Worm (Caenorhabditis elegans) whole organism, L4 larva: ENCODE results near the gene R11G1.11.

Source experiments
- F37D6.2 ChIP-seq: sonication (generic microtip); optimal IDR thresholded peaks from 2 replicates; lab custom pipeline; 2016; ENCODE audit warnings: mild to moderate bottlenecking, missing genetic modification characterization, missing compliant biosample characterization
- F44E2.7 ChIP-seq: fragments of 200-800 bp; sonication (Bioruptor generic); IDR thresholded peaks from 2 replicates; pipeline ENCODE4 v2.1.2; 2022; ENCODE audit warnings: missing genetic modification characterization, missing compliant biosample characterization
- R02D3.7 ChIP-seq: fragments of 150-350 bp; sonication (generic microtip); optimal IDR thresholded peaks from 3 replicates; lab custom pipeline; 2014; ENCODE audit warnings: missing biosample characterization, missing genetic modification characterization
- T20F7.1 ChIP-seq: fragments of 200-800 bp; sonication (Bioruptor generic); optimal IDR thresholded peaks from 2 replicates; lab custom pipeline; 2018; ENCODE audit warnings: mild to moderate bottlenecking, missing genetic modification characterization, missing compliant biosample characterization
- T26A8.4 ChIP-seq: fragments of 200-800 bp; sonication (Bioruptor generic); IDR thresholded peaks from 2 replicates; pipeline ENCODE4 v1.3.6; 2022; ENCODE audit warnings: missing genetic modification characterization, missing compliant biosample characterization
- Y105C5A.15 ChIP-seq: fragments of 200-800 bp; sonication (Bioruptor generic); IDR thresholded peaks from 2 replicates; pipeline ENCODE4 v1.3.6; 2022; ENCODE audit warnings: missing genetic modification characterization, missing compliant biosample characterization
- Y48G9A.11 ChIP-seq: fragments of 200-800 bp; sonication (Bioruptor generic); IDR thresholded peaks from 2 replicates; pipeline ENCODE4 v1.3.6; 2022; ENCODE audit warnings: missing genetic modification reagents, missing genetic modification characterization, missing compliant biosample characterization
- Y5F2A.4 ChIP-seq: fragments of 200-800 bp; sonication (Bioruptor generic); optimal IDR thresholded peaks from 2 replicates; lab custom pipeline; 2018; ENCODE audit warnings: mild to moderate bottlenecking, missing genetic modification characterization, missing compliant biosample characterization
- ZK337.2 ChIP-seq: fragments of 200-800 bp; sonication (Bioruptor generic); IDR thresholded peaks from 2 replicates; pipeline ENCODE4 v1.3.6; 2022; ENCODE audit warnings: missing genetic modification reagents, missing genetic modification characterization, missing compliant biosample characterization
- aha-1 ChIP-seq: fragments of 150-350 bp; peaks from one replicate; lab custom pipeline; 2014; ENCODE audit warnings: missing biosample characterization, missing genetic modification characterization
- ceh-20 ChIP-seq: fragments of 200-800 bp; sonication (Bioruptor generic); IDR thresholded peaks from 2 replicates; pipeline ENCODE4 v1.3.6; 2022; ENCODE audit warnings: missing genetic modification reagents, missing genetic modification characterization, missing compliant biosample characterization
- ceh-32 ChIP-seq: sonication (generic microtip); optimal IDR thresholded peaks from 2 replicates; lab custom pipeline; 2016; ENCODE audit warnings: mild to moderate bottlenecking, missing genetic modification characterization, missing compliant biosample characterization; ENCODE audit not compliant: poor library complexity
- ceh-44 ChIP-seq: fragments of 200-800 bp; sonication (Bioruptor generic); IDR thresholded peaks from 2 replicates; pipeline ENCODE4 v1.3.6; 2022; ENCODE audit warnings: missing genetic modification reagents, missing genetic modification characterization, missing compliant biosample characterization
- ceh-62 ChIP-seq: sonication (generic microtip); optimal IDR thresholded peaks from 2 replicates; lab custom pipeline; 2017; ENCODE audit warnings: missing biosample characterization, missing genetic modification characterization
- ceh-82 ChIP-seq: sonication (generic microtip); optimal IDR thresholded peaks from 2 replicates; lab custom pipeline; 2017; ENCODE audit warnings: missing biosample characterization, missing genetic modification characterization
- dmd-6 ChIP-seq: fragments of 200-800 bp; sonication (Bioruptor generic); IDR thresholded peaks from 2 replicates; pipeline ENCODE4 v1.3.6; 2022; ENCODE audit warnings: missing genetic modification reagents, missing genetic modification characterization, missing compliant biosample characterization
- dmd-8 ChIP-seq: fragments of 200-800 bp; sonication (Bioruptor generic); IDR thresholded peaks from 2 replicates; pipeline ENCODE4 v1.3.6; 2022; ENCODE audit warnings: missing genetic modification characterization, missing compliant biosample characterization
- dpl-1 ChIP-seq: fragments of 150-350 bp; optimal IDR thresholded peaks from 2 replicates; lab custom pipeline; 2014; ENCODE audit warnings: missing biosample characterization, missing genetic modification reagents, missing genetic modification characterization
- dve-1 ChIP-seq: sonication (generic microtip); optimal IDR thresholded peaks from 2 replicates; lab custom pipeline; 2017; ENCODE audit warnings: antibody characterized with exemption, mild to moderate bottlenecking, missing genetic modification characterization, missing compliant biosample characterization; ENCODE audit not compliant: insufficient read depth
- egl-27 ChIP-seq: sonication (generic microtip); optimal IDR thresholded peaks from 3 replicates; lab custom pipeline; 2017; ENCODE audit warnings: missing biosample characterization, missing genetic modification reagents, missing genetic modification characterization
- egl-43 ChIP-seq: fragments of 200-800 bp; sonication (Bioruptor generic); IDR thresholded peaks from 2 replicates; pipeline ENCODE4 v1.3.6; 2022; ENCODE audit warnings: missing genetic modification reagents, missing genetic modification characterization, missing compliant biosample characterization
- hlh-11 ChIP-seq: fragments of 200-800 bp; sonication (Bioruptor generic); optimal IDR thresholded peaks from 2 replicates; lab custom pipeline; 2018; ENCODE audit warnings: mild to moderate bottlenecking, missing genetic modification characterization, missing compliant biosample characterization
- hlh-30 ChIP-seq: sonication (generic microtip); optimal IDR thresholded peaks from 2 replicates; lab custom pipeline; 2017; ENCODE audit warnings: antibody characterized with exemption, mild to moderate bottlenecking, missing genetic modification characterization, missing compliant biosample characterization; ENCODE audit not compliant: insufficient read depth
- lin-15B ChIP-seq: fragments of 150-350 bp; sonication (generic microtip); optimal IDR thresholded peaks from 3 replicates; lab custom pipeline; 2014; ENCODE audit warnings: missing biosample characterization, missing genetic modification characterization
- lin-38 ChIP-seq: fragments of 200-800 bp; sonication (Bioruptor generic); IDR thresholded peaks from 2 replicates; pipeline ENCODE4 v1.3.6; 2022; ENCODE audit warnings: missing genetic modification reagents, missing genetic modification characterization, missing compliant biosample characterization
- lin-39 ChIP-seq: fragments of 150-350 bp; optimal IDR thresholded peaks from 2 replicates; lab custom pipeline; 2014; ENCODE audit warnings: missing biosample characterization, missing genetic modification reagents, missing genetic modification characterization
- madf-5 ChIP-seq, 2 experiments: fragments of 200-800 bp; sonication (Bioruptor generic); IDR thresholded peaks; 2 replicates each; pipeline ENCODE4 v1.3.6; 2022; ENCODE audit warnings: missing compliant biosample characterization in 2 of 2, missing genetic modification characterization in 2 of 2
- madf-9 ChIP-seq: fragments of 200-800 bp; sonication (Bioruptor generic); conservative IDR thresholded peaks from 2 replicates; pipeline ENCODE4 v1.3.6; 2022; ENCODE audit warnings: missing genetic modification reagents, missing genetic modification characterization, missing compliant biosample characterization
- nhr-10 ChIP-seq: fragments of 150-350 bp; optimal IDR thresholded peaks from 2 replicates; lab custom pipeline; 2014; ENCODE audit warnings: missing biosample characterization, missing genetic modification characterization
- nhr-102 ChIP-seq: sonication (generic microtip); optimal IDR thresholded peaks from 2 replicates; lab custom pipeline; 2016; ENCODE audit warnings: mild to moderate bottlenecking, missing genetic modification characterization, moderate library complexity, missing compliant biosample characterization
- nhr-11 ChIP-seq: fragments of 150-350 bp; optimal IDR thresholded peaks from 2 replicates; lab custom pipeline; 2014; ENCODE audit warnings: missing biosample characterization, missing genetic modification characterization
- nhr-111 ChIP-seq: fragments of 200-800 bp; sonication (Bioruptor generic); optimal IDR thresholded peaks from 2 replicates; lab custom pipeline; 2018; ENCODE audit warnings: mild to moderate bottlenecking, missing genetic modification characterization, missing compliant biosample characterization
- nhr-28 ChIP-seq: fragments of 150-350 bp; optimal IDR thresholded peaks from 2 replicates; lab custom pipeline; 2014; ENCODE audit warnings: missing biosample characterization, missing genetic modification characterization
- nhr-41 ChIP-seq: fragments of 200-800 bp; sonication (Bioruptor generic); IDR thresholded peaks from 2 replicates; pipeline ENCODE4 v1.3.6; 2022; ENCODE audit warnings: missing genetic modification reagents, missing genetic modification characterization, missing compliant biosample characterization
- nhr-42 ChIP-seq: fragments of 200-800 bp; sonication (Bioruptor generic); IDR thresholded peaks from 2 replicates; pipeline ENCODE4 v1.3.6; 2022; ENCODE audit warnings: missing genetic modification characterization, missing compliant biosample characterization
- pha-4 ChIP-seq, 2 experiments: fragments of 150-350 bp in 1 of 2; fragments of 200-800 bp in 1 of 2; sonication (Bioruptor generic) in 1 of 2; IDR thresholded peaks in 1 of 2; optimal IDR thresholded peaks in 1 of 2; 2 replicates each; pipeline versions ENCODE4 v1.3.6 to Lab custom; 2014 to 2022; ENCODE audit warnings: missing genetic modification characterization in 2 of 2, missing genetic modification reagents in 2 of 2, missing biosample characterization in 1 of 2, missing compliant biosample characterization in 1 of 2
- rbr-2 ChIP-seq: sonication (generic microtip); optimal IDR thresholded peaks from 2 replicates; lab custom pipeline; 2016; ENCODE audit warnings: missing genotype, missing genetic modification characterization, missing compliant biosample characterization
- saeg-2 ChIP-seq: fragments of 200-800 bp; sonication (Bioruptor generic); IDR thresholded peaks from 2 replicates; pipeline ENCODE4 v1.3.6; 2022; ENCODE audit warnings: missing genetic modification reagents, missing genetic modification characterization, missing compliant biosample characterization
- spr-3 ChIP-seq: fragments of 200-800 bp; sonication (Bioruptor generic); optimal IDR thresholded peaks from 2 replicates; lab custom pipeline; 2018; ENCODE audit warnings: mild to moderate bottlenecking, missing genetic modification characterization, missing compliant biosample characterization
- tag-97 ChIP-seq: fragments of 200-800 bp; sonication (Bioruptor generic); IDR thresholded peaks from 2 replicates; pipeline ENCODE4 v1.3.6; 2022; ENCODE audit warnings: missing genetic modification characterization, missing compliant biosample characterization
- tra-1 ChIP-seq: fragments of 200-800 bp; sonication (Bioruptor generic); IDR thresholded peaks from 2 replicates; pipeline ENCODE4 v1.3.6; 2022; ENCODE audit warnings: missing genetic modification reagents, missing genetic modification characterization, missing compliant biosample characterization
- unc-130 ChIP-seq: sonication (generic microtip); optimal IDR thresholded peaks from 2 replicates; lab custom pipeline; 2016; ENCODE audit warnings: missing genetic modification reagents, missing genetic modification characterization, missing compliant biosample characterization
- zag-1 ChIP-seq: fragments of 150-350 bp; optimal IDR thresholded peaks from 2 replicates; lab custom pipeline; 2014; ENCODE audit warnings: missing biosample characterization, missing genetic modification characterization
- zfp-3 ChIP-seq: fragments of 200-800 bp; sonication (Bioruptor generic); conservative IDR thresholded peaks from 2 replicates; pipeline ENCODE4 v1.3.6; 2022; ENCODE audit warnings: missing genetic modification reagents, missing genetic modification characterization, missing compliant biosample characterization
- ztf-11 ChIP-seq: fragments of 150-350 bp; optimal IDR thresholded peaks from 2 replicates; lab custom pipeline; 2014; ENCODE audit warnings: missing biosample characterization, missing genetic modification characterization
- ztf-7 ChIP-seq: fragments of 150-350 bp; optimal IDR thresholded peaks from 2 replicates; lab custom pipeline; 2014; ENCODE audit warnings: missing biosample characterization, missing genetic modification characterization

Gene R11G1.11

DNA sequence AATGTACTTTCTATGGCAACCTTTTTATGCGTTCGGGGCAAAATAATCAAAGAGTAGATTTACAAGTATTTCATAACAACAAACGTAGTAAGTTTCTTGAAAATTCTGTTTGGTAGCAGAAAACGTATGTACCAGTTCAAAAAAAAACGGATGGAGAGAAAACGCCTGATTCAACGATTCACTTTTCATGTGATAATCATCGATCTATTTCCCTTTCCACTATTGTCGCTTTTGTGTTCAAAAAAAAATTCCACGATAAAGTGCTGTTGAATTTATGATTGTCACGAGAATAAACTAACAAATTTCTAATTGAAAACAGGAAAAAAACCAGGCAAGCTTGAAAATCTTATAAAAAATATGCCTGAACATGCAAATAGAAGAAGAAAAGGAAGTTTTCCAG lies 41.1 kb downstream of the R11G1.11 start:
- TF ChIP-seq hlh-11 = peak; percentile 24
- peak; percentile 15; the same call in 1 of the 2 replicates for TF ChIP-seq dmd-6
- TF ChIP-seq dve-1 (tag; lab: Kevin White, UChicago) = peak; percentile 6
- TF ChIP-seq nhr-28 (tag; lab: Kevin White, UChicago) = peak; percentile 11
- TF ChIP-seq ceh-20 = no peak
- peak; percentile 56 for TF ChIP-seq hlh-30 (tag; lab: Kevin White, UChicago)

DNA sequence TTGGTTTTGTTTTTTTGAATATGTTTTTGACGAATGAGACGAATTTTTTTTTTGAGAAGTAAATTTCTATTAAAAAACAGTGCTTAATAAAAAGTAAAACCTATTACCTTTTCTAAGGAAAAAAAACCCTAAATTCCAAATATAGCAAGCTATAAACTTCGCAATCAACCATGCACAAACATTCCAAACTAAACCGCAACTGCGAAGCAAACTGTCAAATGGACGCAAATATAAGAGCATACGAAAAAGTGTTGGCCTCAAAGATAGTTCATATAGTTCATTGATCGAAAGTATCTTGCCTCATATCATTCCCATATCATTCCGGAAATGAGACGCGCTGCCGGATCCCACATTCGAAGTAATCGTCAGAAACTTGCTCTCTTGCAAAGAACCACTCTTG lies 41.9 kb downstream of the R11G1.11 start, which contains the start of gene C01C4.3:
TSS of gene C01C4.3 (plus strand) at position 301 of the 400 bp plus-strand sequence.
- no peak for TF ChIP-seq unc-130 (GFP tag; lab: Kevin White, UChicago)
- peak; percentile 18 for TF ChIP-seq aha-1
- TF ChIP-seq tra-1 (GFP tag; lab: Robert Waterston, UW) = no peak
- TF ChIP-seq nhr-102 (tag; lab: Kevin White, UChicago) = no peak
- no peak for TF ChIP-seq lin-15B (tag; lab: Kevin White, UChicago)
- no peak for TF ChIP-seq nhr-11 (tag; lab: Kevin White, UChicago)

DNA sequence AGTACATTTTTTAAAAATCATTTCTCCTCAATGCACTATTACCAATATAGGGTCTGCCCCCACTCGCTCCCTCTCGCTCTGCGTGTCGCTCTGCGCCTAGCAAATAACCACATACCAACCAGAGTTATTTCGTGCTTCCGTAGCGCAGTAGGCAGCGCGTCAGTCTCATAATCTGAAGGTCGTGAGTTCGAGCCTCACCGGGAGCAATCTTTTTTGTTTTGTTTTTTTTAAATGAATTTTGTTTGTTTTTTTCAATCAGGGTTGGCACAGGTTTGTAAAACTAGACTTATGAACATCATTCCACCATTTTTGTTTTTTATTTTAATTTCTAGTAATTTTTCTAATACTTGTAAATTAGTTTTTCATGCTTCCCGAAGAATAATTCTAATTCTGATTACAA lies 42.9 kb downstream of the R11G1.11 start:
- no peak for TF ChIP-seq ztf-11 (tag; lab: Kevin White, UChicago)
- TF ChIP-seq dve-1 (tag; lab: Kevin White, UChicago) = peak; percentile 65
- no peak for TF ChIP-seq ceh-62 (tag; lab: Kevin White, UChicago)
- TF ChIP-seq nhr-41 (GFP tag; lab: Robert Waterston, UW) = peak; percentile 85
- TF ChIP-seq nhr-111 (GFP tag; lab: Kevin White, UChicago) = peak; percentile 73
- TF ChIP-seq Y5F2A.4 (GFP tag; lab: Kevin White, UChicago) = peak; percentile 67
- TF ChIP-seq unc-130 (GFP tag; lab: Kevin White, UChicago) = peak; percentile 71
- TF ChIP-seq nhr-28 (tag; lab: Kevin White, UChicago) = peak; percentile 0
- TF ChIP-seq ceh-44 (GFP tag; lab: Robert Waterston, UW) = peak; percentile 82
- TF ChIP-seq ceh-32 (tag; lab: Kevin White, UChicago) = peak; percentile 58
- peak; percentile 62; the same call in 1 of the 2 replicates for TF ChIP-seq ZK337.2 (GFP tag; lab: Robert Waterston, UW)
- peak; percentile 85 for TF ChIP-seq madf-9 (GFP tag; lab: Robert Waterston, UW)
- TF ChIP-seq Y48G9A.11 = peak; percentile 64; the same call in 1 of the 2 replicates
- peak; percentile 79; the same call in 1 of the 2 replicates for TF ChIP-seq saeg-2 (GFP tag; lab: Robert Waterston, UW)
- TF ChIP-seq tag-97 (GFP tag; lab: Robert Waterston, UW) = no peak
- peak; percentile 84 for TF ChIP-seq Y105C5A.15
- no peak for TF ChIP-seq nhr-10
- peak; percentile 60 for TF ChIP-seq F37D6.2
- peak; percentile 89 for TF ChIP-seq dmd-8 (GFP tag; lab: Robert Waterston, UW)
- peak; percentile 89 for TF ChIP-seq pha-4 (GFP tag; IDR thresholded peaks at IDR 0.05; lab: Robert Waterston, UW)
- TF ChIP-seq pha-4 (tag; optimal IDR thresholded peaks at IDR 0.05; lab: Kevin White, UChicago) = no peak
- TF ChIP-seq egl-27 (tag; lab: Kevin White, UChicago) = no peak
- peak in 1 of 2 experiments; percentile 56; a peak in 1 of 4 replicates for TF ChIP-seq madf-5 (GFP tag; IDR thresholded peaks at IDR 0.05; lab: Robert Waterston, UW)
- no peak for TF ChIP-seq zag-1 (tag; lab: Kevin White, UChicago)
- TF ChIP-seq F44E2.7 (GFP tag; lab: Robert Waterston, UW) = peak; percentile 83; the same call in 1 of the 2 replicates
- no peak for TF ChIP-seq R02D3.7 (tag; lab: Kevin White, UChicago)
- no peak for TF ChIP-seq T20F7.1 (GFP tag; lab: Kevin White, UChicago)
- peak; percentile 73 for TF ChIP-seq rbr-2
- peak; percentile 84 for TF ChIP-seq ceh-20
- peak; percentile 59 for TF ChIP-seq ztf-7 (tag; lab: Kevin White, UChicago)
- TF ChIP-seq lin-39 = no peak
- peak; percentile 51 for TF ChIP-seq spr-3 (GFP tag; lab: Kevin White, UChicago)
- peak; percentile 81 for TF ChIP-seq T26A8.4 (GFP tag; lab: Robert Waterston, UW)
- TF ChIP-seq nhr-42 (GFP tag; lab: Robert Waterston, UW) = peak; percentile 78; the same call in 1 of the 2 replicates
- peak; percentile 70; the same call in 1 of the 2 replicates for TF ChIP-seq zfp-3 (GFP tag; lab: Robert Waterston, UW)
- no peak for TF ChIP-seq dpl-1 (GFP tag; lab: Kevin White, UChicago)
- TF ChIP-seq egl-43 (GFP tag; lab: Robert Waterston, UW) = peak; percentile 98
- peak; percentile 81 for TF ChIP-seq lin-38
- no peak for TF ChIP-seq ceh-82 (tag; lab: Kevin White, UChicago)
